Fruit fly (Drosophila melanogaster) whole organism, wandering third instar larva: ENCODE measurements around the gene CG10405.

Experiments
- CrebA ChIP-seq: fragments of 200-800 bp; sonication (Bioruptor generic); optimal IDR thresholded peaks from 2 replicates; lab custom pipeline; 2016; ENCODE audit warnings: missing biosample characterization, mild to moderate bottlenecking, missing genetic modification characterization, borderline replicate concordance
- HLH106 ChIP-seq: fragments of 200-800 bp; optimal IDR thresholded peaks from 3 replicates; lab custom pipeline; 2019; ENCODE audit warnings: missing biosample characterization, mild to moderate bottlenecking, missing genetic modification characterization, moderate library complexity
- Jra ChIP-seq: sonication (Bioruptor generic); optimal IDR thresholded peaks from 2 replicates; lab custom pipeline; 2016; ENCODE audit warnings: missing biosample characterization, missing genetic modification characterization
- Vsx2 ChIP-seq: fragments of 200-300, 225-300 bp; sonication (Bioruptor generic); optimal IDR thresholded peaks from 2 replicates; lab custom pipeline; 2018; ENCODE audit warnings: missing biosample characterization, missing genetic modification characterization; ENCODE audit not compliant: partially characterized antibody
- dl ChIP-seq, 2 experiments: fragments of 175-275, 200-275 bp in 1 of 2; fragments of 200-275 bp in 1 of 2; sonication (Bioruptor generic); optimal IDR thresholded peaks; lab custom pipeline; 2018; ENCODE audit warnings: mild to moderate bottlenecking in 2 of 2, missing biosample characterization in 2 of 2, missing genetic modification characterization in 2 of 2, moderate library complexity in 2 of 2; ENCODE audit not compliant: partially characterized antibody in 2 of 2, insufficient read depth in 1 of 2
- foxo ChIP-seq, 2 experiments: fragments of 200-800 bp; sonication (Bioruptor generic); optimal IDR thresholded peaks; 2 replicates in 1 of 2; 3 replicates in 1 of 2; lab custom pipeline; 2016 to 2017; ENCODE audit warnings: missing biosample characterization in 2 of 2, missing genetic modification characterization in 2 of 2
- pan ChIP-seq: fragments of >200 bp; optimal IDR thresholded peaks from 2 replicates; lab custom pipeline; 2017
- psq ChIP-seq: fragments of 200-800 bp; sonication (Bioruptor generic); optimal IDR thresholded peaks from 3 replicates; lab custom pipeline; 2017; ENCODE audit warnings: missing biosample characterization, mild to moderate bottlenecking, missing genetic modification characterization, moderate library complexity

CG10405 gene

DNA sequence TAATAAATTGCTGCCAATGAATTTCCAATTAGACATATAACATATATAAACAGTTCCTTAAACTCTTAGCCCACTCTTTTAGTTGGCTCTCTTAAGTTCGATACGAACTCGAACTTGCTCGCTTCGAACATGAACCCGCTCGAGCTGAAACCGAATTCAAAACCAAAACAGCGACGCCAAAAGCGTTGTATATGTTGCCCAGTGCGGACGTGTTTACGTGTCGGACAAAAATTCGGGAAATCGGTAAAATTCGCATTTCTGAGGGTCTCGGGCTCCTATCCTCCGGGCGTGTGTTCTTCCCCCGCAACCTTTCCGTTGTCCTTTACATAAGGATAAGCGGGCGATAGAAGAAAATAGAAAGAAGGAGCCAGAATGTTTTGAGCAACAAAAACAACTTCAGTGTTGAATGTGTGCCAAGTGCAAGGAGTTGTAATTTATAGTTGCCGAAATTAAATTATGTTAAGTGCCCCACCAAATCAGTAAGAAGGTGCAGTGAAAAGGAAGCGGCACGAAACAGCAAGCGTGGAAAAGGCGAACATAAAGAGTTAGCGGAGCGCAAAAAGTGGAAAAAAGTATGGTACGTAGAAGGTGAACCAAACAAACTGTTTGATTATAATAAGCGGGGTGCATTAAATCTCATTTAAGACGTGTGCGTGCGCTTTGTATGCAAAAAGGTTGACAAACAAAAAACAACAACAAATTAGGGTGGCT is 48.5 kb downstream of the CG10405 start, which contains the start of gene CG42342:
Gene CG42342, plus strand, starts transcription at position 176 of the 711 bp plus-strand sequence.
- TF ChIP-seq Vsx2 = peak; percentile 10
- no peak for TF ChIP-seq HLH106
- TF ChIP-seq dl (GFP tag; optimal IDR thresholded peaks at IDR 0.05; lab: Kevin White, UChicago; ENCODE audit: insufficient read depth in 1 of 2, partially characterized antibody in 2 of 2) = no peak
- TF ChIP-seq foxo (GFP tag; optimal IDR thresholded peaks at IDR 0.05; lab: Kevin White, UChicago) = no peak
- TF ChIP-seq psq = peak; percentile 60

dm6 chr3R:16504541-16504940 is 50.2 kb downstream of the CG10405 start:
- no peak for TF ChIP-seq pan (lab: Kevin White, UChicago)
- no peak for TF ChIP-seq Jra (GFP tag; lab: Kevin White, UChicago)
- no peak for TF ChIP-seq CrebA (GFP tag; lab: Kevin White, UChicago)
